Worm (Caenorhabditis elegans): ENCODE measurements around the gene ccg-1.

ccg-1 gene

DNA sequence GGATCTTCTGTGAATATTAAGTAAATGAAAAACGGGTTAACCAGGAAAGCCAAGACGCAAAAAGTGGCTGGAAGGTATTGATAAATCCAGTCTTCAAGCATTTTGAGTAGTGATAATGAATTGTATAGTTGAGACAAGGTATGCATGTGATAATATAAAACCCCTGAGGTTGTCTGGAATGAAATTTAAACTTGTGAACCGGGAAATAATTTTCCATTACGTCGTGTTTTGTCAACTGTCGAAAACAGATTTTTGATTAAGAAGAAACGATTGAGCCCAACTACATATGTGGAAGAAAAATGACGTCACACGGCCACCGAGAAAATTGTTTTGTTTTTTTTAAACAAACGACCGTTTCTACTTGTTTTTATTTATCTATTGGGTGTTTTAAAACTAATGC lies 23.4 kb downstream of the ccg-1 start, which contains the start of gene srj-42:
Gene srj-42 (minus strand): TSS at position 101 of the 400 bp plus-strand sequence.
- TF ChIP-seq unc-62 (GFP tag; optimal IDR thresholded peaks at IDR 0.05) = no peak

DNA sequence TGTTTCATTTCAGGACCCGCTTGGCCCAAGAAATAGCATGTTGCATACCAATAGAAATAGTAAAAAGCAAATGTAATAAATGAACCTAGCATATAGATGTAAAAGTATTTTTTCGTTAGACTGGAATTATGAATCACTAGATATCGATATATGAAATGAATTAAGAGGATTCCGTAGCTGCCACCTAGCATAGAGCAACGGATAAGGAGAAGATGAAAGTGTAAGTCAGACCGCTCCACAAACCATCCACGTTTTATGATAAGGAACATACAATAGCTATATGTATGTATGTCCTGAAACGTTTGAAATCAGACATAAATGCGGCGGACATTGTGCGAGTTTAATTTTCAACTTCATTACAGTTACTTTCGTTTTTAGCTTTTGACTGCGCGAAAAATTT lies 24.5 kb downstream of the ccg-1 start:
- no peak for TF ChIP-seq unc-62 (GFP tag; optimal IDR thresholded peaks at IDR 0.05)

- no peak for TF ChIP-seq unc-62 (GFP tag; optimal IDR thresholded peaks at IDR 0.05)
Measured at ce11 chrIV:15245655-15246054, 29.9 kb downstream of the ccg-1 start, which contains the start of gene Y73F8A.36. Gene Y73F8A.36 (plus strand): TSS chrIV:15245955.

ce11 chrIV:15235856-15236255 lies 39.7 kb downstream of the ccg-1 start, which contains the start of gene lgc-52:
Gene lgc-52 (plus strand): TSS chrIV:15236123.
- TF ChIP-seq unc-62 (GFP tag; optimal IDR thresholded peaks at IDR 0.05) = no peak

DNA sequence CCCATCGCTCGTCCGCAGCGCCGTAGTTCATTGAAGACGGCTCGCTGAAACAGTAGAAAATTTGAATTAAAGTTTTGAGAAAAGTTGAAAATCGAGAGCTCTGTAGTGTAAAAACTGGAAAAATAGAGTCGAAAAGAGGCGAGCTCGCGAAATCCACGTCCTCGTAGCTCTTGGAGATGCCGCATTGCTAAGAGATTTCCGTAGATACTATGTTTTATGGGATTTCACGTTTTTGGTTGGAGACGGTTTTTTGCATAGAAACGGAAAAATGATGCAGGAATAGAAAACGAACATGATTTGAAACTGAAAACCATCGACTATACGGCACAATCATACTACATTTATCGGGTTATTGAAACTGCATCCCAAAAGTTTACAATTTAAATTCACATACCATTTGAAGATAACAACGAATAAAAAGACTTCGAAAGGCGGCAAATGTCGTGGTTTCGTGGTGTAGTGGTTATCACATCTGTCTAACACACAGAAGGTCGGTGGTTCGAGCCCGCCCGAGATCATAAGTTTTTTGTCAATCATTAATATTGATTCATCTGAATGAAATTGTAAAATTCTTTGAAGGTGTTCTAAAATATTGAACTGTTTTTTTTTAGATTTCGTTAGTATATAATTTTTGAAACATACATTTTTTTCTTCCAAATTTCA lies 40.5 kb downstream of the ccg-1 start, which contains the start of gene pkd-2:
Gene pkd-2 (minus strand): TSS at position 51 of the 663 bp plus-strand sequence.
- no peak for TF ChIP-seq unc-62 (GFP tag; optimal IDR thresholded peaks at IDR 0.05)

- TF ChIP-seq unc-62 (GFP tag; optimal IDR thresholded peaks at IDR 0.05) = no peak
Measured at ce11 chrIV:15234272-15234671, 41.3 kb downstream of the ccg-1 start.

DNA sequence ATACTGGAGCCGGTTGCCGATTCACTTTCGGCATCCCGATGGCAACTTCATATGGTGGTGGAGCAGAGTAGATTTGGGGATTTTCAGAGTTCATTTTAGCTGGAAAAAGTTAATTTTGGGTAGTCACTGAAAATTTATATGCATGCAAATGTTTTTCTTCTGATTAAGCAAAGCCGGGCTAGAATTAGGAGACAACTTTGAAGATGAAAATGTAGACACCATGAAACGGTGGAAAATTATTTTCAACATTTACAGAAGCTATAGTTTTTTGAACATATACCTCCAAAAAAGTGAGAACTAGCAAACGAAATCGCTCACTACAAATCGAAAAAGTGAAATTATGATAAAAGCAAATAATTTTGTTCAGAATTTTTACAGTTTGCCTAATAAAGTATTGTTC lies 55.4 kb downstream of the ccg-1 start, which contains the start of gene Y40H7A.11:
Gene Y40H7A.11 (minus strand): TSS at position 101 of the 400 bp plus-strand sequence.
- no peak for TF ChIP-seq unc-62 (GFP tag; optimal IDR thresholded peaks at IDR 0.05)

Data from whole organism, dauer.